Worm (Caenorhabditis elegans): ENCODE data around the gene gcy-33.

gcy-33 gene

ce11 chrV:11993706-11994345 is 7.8 kb downstream of the gcy-33 start, which contains the start of the genes cyl-1 and C52E4.7:
TSS of gene cyl-1 (minus strand) at chrV:11993723.
TSS of gene C52E4.7 (plus strand) at chrV:11994295.
- TF ChIP-seq sem-2 (GFP tag; optimal IDR thresholded peaks at IDR 0.05) (no peak), pha-4 (tag; optimal IDR thresholded peaks at IDR 0.05) (peak; percentile 51), M03D4.4 (tag; optimal IDR thresholded peaks at IDR 0.05) (no peak), ceh-39 (tag; optimal IDR thresholded peaks at IDR 0.05) (peak; percentile 29), nhr-12 (tag; optimal IDR thresholded peaks at IDR 0.05) (no peak), ces-1 (GFP tag; optimal IDR thresholded peaks at IDR 0.05) (peak; percentile 42), lsy-2 (tag; optimal IDR thresholded peaks at IDR 0.05) (peak; percentile 9), nhr-237 (tag; optimal IDR thresholded peaks at IDR 0.05) (peak; percentile 43), unc-62 (GFP tag; optimal IDR thresholded peaks at IDR 0.05) (no peak), lin-13 (tag; optimal IDR thresholded peaks at IDR 0.05) (peak; percentile 49), mep-1 (tag; optimal IDR thresholded peaks at IDR 0.05) (peak; percentile 83), nhr-2 (tag; optimal IDR thresholded peaks at IDR 0.05) (no peak)

DNA sequence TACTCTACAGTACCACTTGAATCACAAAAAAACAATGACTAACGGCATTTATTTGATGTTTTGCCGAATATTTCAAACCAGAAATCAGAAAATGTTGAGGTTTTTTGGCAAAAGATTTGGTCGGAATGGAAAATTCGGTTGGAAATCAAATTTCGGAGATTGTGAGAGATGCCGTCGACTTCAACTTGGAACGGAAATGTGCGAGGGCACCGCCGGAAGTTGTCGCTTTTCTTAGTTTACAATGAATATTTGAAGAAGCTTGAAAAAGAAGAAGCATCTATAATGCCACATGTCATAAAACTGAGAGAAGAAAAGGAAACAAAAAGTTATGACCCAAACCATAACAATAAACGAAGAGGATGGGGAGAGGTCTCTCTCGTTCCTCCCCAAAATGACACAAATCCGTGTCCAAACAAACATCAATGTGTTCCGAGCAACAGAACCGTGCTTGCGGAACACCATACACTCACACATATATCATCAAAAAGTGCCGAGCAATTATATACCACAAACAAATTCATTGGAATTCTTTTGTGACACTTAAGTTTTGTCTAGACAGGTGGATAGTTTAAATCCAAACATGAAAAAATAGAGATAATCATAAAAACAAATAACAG is 11.0 kb downstream of the gcy-33 start:
- TF ChIP-seq ceh-39 (tag; optimal IDR thresholded peaks at IDR 0.05) (no peak), ces-1 (GFP tag; optimal IDR thresholded peaks at IDR 0.05) (peak; percentile 45), nhr-237 (tag; optimal IDR thresholded peaks at IDR 0.05) (no peak)

DNA sequence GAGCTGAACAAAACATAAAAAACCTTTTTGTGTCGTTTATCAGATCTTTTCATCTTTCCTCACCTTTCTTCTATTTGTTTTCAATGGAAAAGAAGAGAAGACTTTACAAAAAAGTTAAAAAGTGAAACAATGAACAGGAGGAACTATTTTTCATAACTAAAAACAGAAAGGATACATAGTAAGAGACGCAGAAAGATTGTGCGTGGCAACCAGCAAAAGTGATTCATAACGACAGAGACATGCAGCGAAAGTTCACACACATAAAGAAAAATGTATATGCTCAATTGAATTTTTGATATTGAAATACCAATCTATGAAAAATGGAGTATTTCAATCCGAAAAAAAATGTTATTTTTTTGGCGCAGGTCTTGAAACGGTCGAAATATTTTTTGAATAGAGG is 11.7 kb downstream of the gcy-33 start:
- TF ChIP-seq blmp-1 (tag; optimal IDR thresholded peaks at IDR 0.05), result peak; percentile 47
- TF ChIP-seq sem-2 (GFP tag; optimal IDR thresholded peaks at IDR 0.05), result no peak

ce11 chrV:11986078-11986869 is 15.3 kb downstream of the gcy-33 start:
- TF ChIP-seq zip-8 (tag; optimal IDR thresholded peaks at IDR 0.05) (no peak), cnd-1 (tag; optimal IDR thresholded peaks at IDR 0.05) (no peak), bed-3 (GFP tag; optimal IDR thresholded peaks at IDR 0.05) (no peak), nhr-237 (tag; optimal IDR thresholded peaks at IDR 0.05) (no peak), ces-1 (GFP tag; optimal IDR thresholded peaks at IDR 0.05) (peak; percentile 97), blmp-1 (tag; optimal IDR thresholded peaks at IDR 0.05) (peak; percentile 80)

- no peak for TF ChIP-seq flh-1 (GFP tag; optimal IDR thresholded peaks at IDR 0.05)
- TF ChIP-seq drap-1 (GFP tag; optimal IDR thresholded peaks at IDR 0.05), result no peak
- no peak for TF ChIP-seq cnd-1 (tag; optimal IDR thresholded peaks at IDR 0.05)
- no peak for TF ChIP-seq lin-32 (GFP tag; optimal IDR thresholded peaks at IDR 0.05)
- TF ChIP-seq ceh-83 (GFP tag; optimal IDR thresholded peaks at IDR 0.05), result no peak
- TF ChIP-seq ceh-43 (GFP tag; optimal IDR thresholded peaks at IDR 0.05), result no peak
- TF ChIP-seq nhr-28 (tag; optimal IDR thresholded peaks at IDR 0.05), result no peak
- no peak for TF ChIP-seq elt-3 (tag; optimal IDR thresholded peaks at IDR 0.05)
- no peak for TF ChIP-seq tbx-8 (GFP tag; optimal IDR thresholded peaks at IDR 0.05)
- no peak for TF ChIP-seq M03D4.4 (tag; optimal IDR thresholded peaks at IDR 0.05)
- no peak for TF ChIP-seq bed-3 (GFP tag; optimal IDR thresholded peaks at IDR 0.05)
- TF ChIP-seq ztf-11 (tag; optimal IDR thresholded peaks at IDR 0.05), result no peak
- TF ChIP-seq unc-62 (GFP tag; optimal IDR thresholded peaks at IDR 0.05), result no peak
- no peak for TF ChIP-seq nhr-237 (tag; optimal IDR thresholded peaks at IDR 0.05)
- TF ChIP-seq ham-2 (GFP tag; optimal IDR thresholded peaks at IDR 0.05), result no peak
- TF ChIP-seq pha-4 (tag; optimal IDR thresholded peaks at IDR 0.05), result no peak
- TF ChIP-seq mab-5 (tag; optimal IDR thresholded peaks at IDR 0.05), result no peak
- no peak for TF ChIP-seq ces-1 (GFP tag; optimal IDR thresholded peaks at IDR 0.05)
Observed at ce11 chrV:11985384-11985783, 16.2 kb downstream of the gcy-33 start, which contains the start of gene mans-2. TSS of gene mans-2 (minus strand) at chrV:11985484.

- TF ChIP-seq mep-1 (tag; optimal IDR thresholded peaks at IDR 0.05) (peak; percentile 69), lsy-2 (tag; optimal IDR thresholded peaks at IDR 0.05) (peak; percentile 50), unc-62 (GFP tag; optimal IDR thresholded peaks at IDR 0.05) (peak; percentile 17), ceh-83 (GFP tag; optimal IDR thresholded peaks at IDR 0.05) (peak; percentile 0), sptf-1 (tag; optimal IDR thresholded peaks at IDR 0.05) (peak; percentile 35), blmp-1 (tag; optimal IDR thresholded peaks at IDR 0.05) (no peak), cnd-1 (tag; optimal IDR thresholded peaks at IDR 0.05) (no peak), M03D4.4 (tag; optimal IDR thresholded peaks at IDR 0.05) (no peak), mls-2 (tag; optimal IDR thresholded peaks at IDR 0.05) (no peak), pha-4 (tag; optimal IDR thresholded peaks at IDR 0.05) (peak; percentile 33), lin-13 (tag; optimal IDR thresholded peaks at IDR 0.05) (peak; percentile 70), hlh-1 (tag; optimal IDR thresholded peaks at IDR 0.05) (peak; percentile 44), nhr-237 (tag; optimal IDR thresholded peaks at IDR 0.05) (peak; percentile 68), ces-1 (GFP tag; optimal IDR thresholded peaks at IDR 0.05) (peak; percentile 52)
Observed at ce11 chrV:11982309-11982708, 19.3 kb downstream of the gcy-33 start, which contains the start of gene rpt-1. TSS of gene rpt-1 (minus strand) at chrV:11982397.

Data from whole organism, mixed stage, embryonic.